Fruit fly (Drosophila melanogaster): ENCODE results near the gene Ccp84Aa.

- no peak for TF ChIP-seq CG11617 (GFP tag; optimal IDR thresholded peaks at IDR 0.05)
- TF ChIP-seq CG33017 (tag; optimal IDR thresholded peaks at IDR 0.05), result no peak
- TF ChIP-seq CG14711 (tag; optimal IDR thresholded peaks at IDR 0.05), result no peak
- TF ChIP-seq CG7045 (GFP tag; optimal IDR thresholded peaks at IDR 0.05), result no peak
- TF ChIP-seq Hr96 (GFP tag; optimal IDR thresholded peaks at IDR 0.05), result no peak
- TF ChIP-seq kay (GFP tag; ENCODE audit: borderline replicate concordance), result no peak
- no peak for TF ChIP-seq CG1620 (GFP tag; optimal IDR thresholded peaks at IDR 0.05)
- no peak for TF ChIP-seq ovo (GFP tag; optimal IDR thresholded peaks at IDR 0.05)
- TF ChIP-seq CG12768 (GFP tag; optimal IDR thresholded peaks at IDR 0.05), result no peak
These were observed 39.3 kb upstream of the Ccp84Aa start for dm6 chr3R:6664371-6665116.

Data from whole organism, adult.